Worm (Caenorhabditis elegans) whole organism, L4 larva: ENCODE results near the gene C01B9.1.

Experiments used
- D1046.2 ChIP-seq: fragments of 200-800 bp; sonication (Bioruptor generic); IDR thresholded peaks from 2 replicates; pipeline ENCODE4 v1.3.6; 2022; ENCODE audit warnings: missing genetic modification characterization, missing compliant biosample characterization
- F26F4.8 ChIP-seq: fragments of 200-800 bp; sonication (Bioruptor generic); conservative IDR thresholded peaks from 2 replicates; pipeline ENCODE4 v1.3.6; 2022; ENCODE audit warnings: missing genetic modification characterization, missing compliant biosample characterization
- F44E2.7 ChIP-seq: fragments of 200-800 bp; sonication (Bioruptor generic); IDR thresholded peaks from 2 replicates; pipeline ENCODE4 v2.1.2; 2022; ENCODE audit warnings: missing genetic modification characterization, missing compliant biosample characterization
- R02D3.7 ChIP-seq: fragments of 150-350 bp; sonication (generic microtip); optimal IDR thresholded peaks from 3 replicates; lab custom pipeline; 2014; ENCODE audit warnings: missing biosample characterization, missing genetic modification characterization
- T26A8.4 ChIP-seq: fragments of 200-800 bp; sonication (Bioruptor generic); IDR thresholded peaks from 2 replicates; pipeline ENCODE4 v1.3.6; 2022; ENCODE audit warnings: missing genetic modification characterization, missing compliant biosample characterization
- Y5F2A.4 ChIP-seq: fragments of 200-800 bp; sonication (Bioruptor generic); optimal IDR thresholded peaks from 2 replicates; lab custom pipeline; 2018; ENCODE audit warnings: mild to moderate bottlenecking, missing genetic modification characterization, missing compliant biosample characterization
- Y75B8A.6 ChIP-seq: fragments of 200-800 bp; sonication (Bioruptor generic); IDR thresholded peaks from 2 replicates; pipeline ENCODE4 v1.3.6; 2022; ENCODE audit warnings: missing genetic modification reagents, missing genetic modification characterization, missing compliant biosample characterization
- ZK337.2 ChIP-seq: fragments of 200-800 bp; sonication (Bioruptor generic); IDR thresholded peaks from 2 replicates; pipeline ENCODE4 v1.3.6; 2022; ENCODE audit warnings: missing genetic modification reagents, missing genetic modification characterization, missing compliant biosample characterization
- ZK546.5 ChIP-seq, 2 experiments: sonication (generic microtip); optimal IDR thresholded peaks; 2 replicates each; lab custom pipeline; 2017; ENCODE audit warnings: missing biosample characterization in 2 of 2, missing genetic modification characterization in 2 of 2
- aly-2 ChIP-seq: sonication (generic microtip); optimal IDR thresholded peaks from 2 replicates; lab custom pipeline; 2018; ENCODE audit warnings: missing biosample characterization, missing genetic modification characterization
- ama-1 ChIP-seq: fragments of 150-350 bp; optimal IDR thresholded peaks from 2 replicates; lab custom pipeline; 2014; ENCODE audit warnings: inconsistent platforms, mixed read lengths
- attf-4 ChIP-seq: sonication (generic microtip); optimal IDR thresholded peaks from 3 replicates; lab custom pipeline; 2017; ENCODE audit warnings: missing biosample characterization, missing genetic modification characterization
- ceh-62 ChIP-seq: sonication (generic microtip); optimal IDR thresholded peaks from 2 replicates; lab custom pipeline; 2017; ENCODE audit warnings: missing biosample characterization, missing genetic modification characterization
- ceh-82 ChIP-seq: sonication (generic microtip); optimal IDR thresholded peaks from 2 replicates; lab custom pipeline; 2017; ENCODE audit warnings: missing biosample characterization, missing genetic modification characterization
- ctbp-1 ChIP-seq: fragments of 200-800 bp; sonication (Bioruptor generic); IDR thresholded peaks from 2 replicates; pipeline ENCODE4 v1.3.6; 2022; ENCODE audit warnings: missing genetic modification reagents, missing genetic modification characterization, missing compliant biosample characterization
- daf-19 ChIP-seq: fragments of 200-800 bp; sonication (Bioruptor generic); conservative IDR thresholded peaks from 2 replicates; pipeline ENCODE4 v1.3.6; 2022; ENCODE audit warnings: missing genetic modification characterization, missing compliant biosample characterization
- dmd-8 ChIP-seq: fragments of 200-800 bp; sonication (Bioruptor generic); IDR thresholded peaks from 2 replicates; pipeline ENCODE4 v1.3.6; 2022; ENCODE audit warnings: missing genetic modification characterization, missing compliant biosample characterization
- dpl-1 ChIP-seq: fragments of 150-350 bp; optimal IDR thresholded peaks from 2 replicates; lab custom pipeline; 2014; ENCODE audit warnings: missing biosample characterization, missing genetic modification reagents, missing genetic modification characterization
- duxl-1 ChIP-seq: sonication (generic microtip); optimal IDR thresholded peaks from 2 replicates; lab custom pipeline; 2016; ENCODE audit warnings: mild to moderate bottlenecking, missing genetic modification characterization, moderate library complexity, missing compliant biosample characterization; ENCODE audit not compliant: poor library complexity
- egl-43 ChIP-seq: fragments of 200-800 bp; sonication (Bioruptor generic); IDR thresholded peaks from 2 replicates; pipeline ENCODE4 v1.3.6; 2022; ENCODE audit warnings: missing genetic modification reagents, missing genetic modification characterization, missing compliant biosample characterization
- fkh-10 ChIP-seq: fragments of 150-350 bp; optimal IDR thresholded peaks from 2 replicates; lab custom pipeline; 2014; ENCODE audit warnings: missing biosample characterization, missing genetic modification reagents, missing genetic modification characterization
- gei-8 ChIP-seq: fragments of 200-800 bp; sonication (Bioruptor generic); optimal IDR thresholded peaks from 2 replicates; lab custom pipeline; 2018; ENCODE audit warnings: mild to moderate bottlenecking, missing genetic modification characterization, missing compliant biosample characterization
- hif-1 ChIP-seq, 2 experiments: sonication (generic microtip); optimal IDR thresholded peaks; 2 replicates each; lab custom pipeline; 2016 to 2017; ENCODE audit warnings: missing compliant biosample characterization in 2 of 2, missing genetic modification characterization in 2 of 2, missing genetic modification reagents in 2 of 2, missing genotype in 2 of 2, mild to moderate bottlenecking in 1 of 2
- lim-7 ChIP-seq: fragments of 200-800 bp; sonication (Bioruptor generic); IDR thresholded peaks from 2 replicates; pipeline ENCODE4 v1.3.6; 2022; ENCODE audit warnings: missing genetic modification characterization, missing compliant biosample characterization
- lin-13 ChIP-seq: fragments of 150-350 bp; optimal IDR thresholded peaks from 2 replicates; lab custom pipeline; 2014; ENCODE audit warnings: missing biosample characterization, missing genetic modification reagents, missing genetic modification characterization
- lin-15B ChIP-seq: fragments of 150-350 bp; sonication (generic microtip); optimal IDR thresholded peaks from 3 replicates; lab custom pipeline; 2014; ENCODE audit warnings: missing biosample characterization, missing genetic modification characterization
- lin-29 ChIP-seq: fragments of 200-800 bp; sonication (Bioruptor generic); IDR thresholded peaks from 2 replicates; pipeline ENCODE4 v1.3.6; 2022; ENCODE audit warnings: missing genetic modification reagents, missing genetic modification characterization, missing compliant biosample characterization
- lin-39 ChIP-seq: fragments of 150-350 bp; optimal IDR thresholded peaks from 2 replicates; lab custom pipeline; 2014; ENCODE audit warnings: missing biosample characterization, missing genetic modification reagents, missing genetic modification characterization
- madf-9 ChIP-seq: fragments of 200-800 bp; sonication (Bioruptor generic); conservative IDR thresholded peaks from 2 replicates; pipeline ENCODE4 v1.3.6; 2022; ENCODE audit warnings: missing genetic modification reagents, missing genetic modification characterization, missing compliant biosample characterization
- mdt-29 ChIP-seq: fragments of 200-800 bp; sonication (Bioruptor generic); IDR thresholded peaks from 2 replicates; pipeline ENCODE4 v1.3.6; 2022; ENCODE audit warnings: missing genetic modification reagents, missing genetic modification characterization, missing compliant biosample characterization
- mep-1 ChIP-seq: fragments of 150-350 bp; sonication (generic microtip); optimal IDR thresholded peaks from 3 replicates; lab custom pipeline; 2014; ENCODE audit warnings: missing biosample characterization, missing genetic modification characterization
- mes-2 ChIP-seq: sonication (generic microtip); optimal IDR thresholded peaks from 2 replicates; lab custom pipeline; 2016; ENCODE audit warnings: missing genotype, mild to moderate bottlenecking, missing genetic modification characterization, missing compliant biosample characterization; ENCODE audit not compliant: poor library complexity, severe bottlenecking
- mxl-3 ChIP-seq: fragments of 200-800 bp; sonication (Bioruptor generic); optimal IDR thresholded peaks from 2 replicates; lab custom pipeline; 2018; ENCODE audit warnings: mild to moderate bottlenecking, missing genetic modification characterization, missing compliant biosample characterization
- nhr-10 ChIP-seq: fragments of 150-350 bp; optimal IDR thresholded peaks from 2 replicates; lab custom pipeline; 2014; ENCODE audit warnings: missing biosample characterization, missing genetic modification characterization
- nhr-111 ChIP-seq: fragments of 200-800 bp; sonication (Bioruptor generic); optimal IDR thresholded peaks from 2 replicates; lab custom pipeline; 2018; ENCODE audit warnings: mild to moderate bottlenecking, missing genetic modification characterization, missing compliant biosample characterization
- nhr-25 ChIP-seq: sonication (generic microtip); optimal IDR thresholded peaks from 2 replicates; lab custom pipeline; 2017; ENCODE audit warnings: missing genetic modification characterization, mild to moderate bottlenecking, missing compliant biosample characterization, antibody characterized with exemption, moderate library complexity, borderline replicate concordance; ENCODE audit not compliant: insufficient read depth
- nhr-41 ChIP-seq: fragments of 200-800 bp; sonication (Bioruptor generic); IDR thresholded peaks from 2 replicates; pipeline ENCODE4 v1.3.6; 2022; ENCODE audit warnings: missing genetic modification reagents, missing genetic modification characterization, missing compliant biosample characterization
- nhr-48 ChIP-seq: sonication (generic microtip); optimal IDR thresholded peaks from 2 replicates; lab custom pipeline; 2016; ENCODE audit warnings: mild to moderate bottlenecking, missing genetic modification characterization, missing compliant biosample characterization
- nhr-6 ChIP-seq: fragments of 150-350 bp; optimal IDR thresholded peaks from 2 replicates; lab custom pipeline; 2014; ENCODE audit warnings: missing biosample characterization, missing genetic modification characterization
- pha-4 ChIP-seq, 2 experiments: fragments of 150-350 bp in 1 of 2; fragments of 200-800 bp in 1 of 2; sonication (Bioruptor generic) in 1 of 2; IDR thresholded peaks in 1 of 2; optimal IDR thresholded peaks in 1 of 2; 2 replicates each; pipeline versions ENCODE4 v1.3.6 to Lab custom; 2014 to 2022; ENCODE audit warnings: missing genetic modification characterization in 2 of 2, missing genetic modification reagents in 2 of 2, missing biosample characterization in 1 of 2, missing compliant biosample characterization in 1 of 2
- pqm-1 ChIP-seq: sonication (generic microtip); optimal IDR thresholded peaks from 2 replicates; lab custom pipeline; 2017; ENCODE audit warnings: missing biosample characterization, missing genetic modification characterization
- rbr-2 ChIP-seq: sonication (generic microtip); optimal IDR thresholded peaks from 2 replicates; lab custom pipeline; 2016; ENCODE audit warnings: missing genotype, missing genetic modification characterization, missing compliant biosample characterization
- sdz-12 ChIP-seq: fragments of 200-800 bp; sonication (Bioruptor generic); optimal IDR thresholded peaks from 2 replicates; lab custom pipeline; 2018; ENCODE audit warnings: mild to moderate bottlenecking, missing genetic modification characterization, missing compliant biosample characterization
- snpc-1.2 ChIP-seq: fragments of 200-800 bp; sonication (Bioruptor generic); IDR thresholded peaks from 2 replicates; pipeline ENCODE4 v1.3.6; 2022; ENCODE audit warnings: missing genetic modification reagents, missing genetic modification characterization, missing compliant biosample characterization
- spr-3 ChIP-seq: fragments of 200-800 bp; sonication (Bioruptor generic); optimal IDR thresholded peaks from 2 replicates; lab custom pipeline; 2018; ENCODE audit warnings: mild to moderate bottlenecking, missing genetic modification characterization, missing compliant biosample characterization
- unc-130 ChIP-seq: sonication (generic microtip); optimal IDR thresholded peaks from 2 replicates; lab custom pipeline; 2016; ENCODE audit warnings: missing genetic modification reagents, missing genetic modification characterization, missing compliant biosample characterization
- unc-39 ChIP-seq: sonication (generic microtip); optimal IDR thresholded peaks from 2 replicates; lab custom pipeline; 2017; ENCODE audit warnings: missing biosample characterization, missing genetic modification characterization
- vab-7 ChIP-seq: fragments of 200-800 bp; sonication (Bioruptor generic); IDR thresholded peaks from 2 replicates; pipeline ENCODE4 v1.3.6; 2022; ENCODE audit warnings: missing genetic modification reagents, missing genetic modification characterization, missing compliant biosample characterization
- zfp-2 ChIP-seq: sonication (generic microtip); optimal IDR thresholded peaks from 2 replicates; lab custom pipeline; 2016; ENCODE audit warnings: mild to moderate bottlenecking, missing genetic modification characterization, missing compliant biosample characterization
- zfp-3 ChIP-seq: fragments of 200-800 bp; sonication (Bioruptor generic); conservative IDR thresholded peaks from 2 replicates; pipeline ENCODE4 v1.3.6; 2022; ENCODE audit warnings: missing genetic modification reagents, missing genetic modification characterization, missing compliant biosample characterization
- ztf-11 ChIP-seq: fragments of 150-350 bp; optimal IDR thresholded peaks from 2 replicates; lab custom pipeline; 2014; ENCODE audit warnings: missing biosample characterization, missing genetic modification characterization
- ztf-7 ChIP-seq: fragments of 150-350 bp; optimal IDR thresholded peaks from 2 replicates; lab custom pipeline; 2014; ENCODE audit warnings: missing biosample characterization, missing genetic modification characterization

Gene C01B9.1

ce11 chrII:13813950-13814349 is 42.6 kb downstream of the C01B9.1 start (continued):
- TF ChIP-seq attf-4 (tag; lab: Kevin White, UChicago) (no peak), ceh-82 (tag; lab: Kevin White, UChicago) (no peak), lin-13 (no peak), egl-43 (no peak), nhr-111 (GFP tag; lab: Kevin White, UChicago) (no peak), ctbp-1 (no peak), ZK546.5 (tag; optimal IDR thresholded peaks at IDR 0.05; lab: Kevin White, UChicago) (no peak), ztf-11 (tag; lab: Kevin White, UChicago) (no peak), lin-39 (tag; lab: Kevin White, UChicago) (no peak), gei-8 (GFP tag; lab: Kevin White, UChicago) (no peak), fkh-10 (GFP tag; lab: Kevin White, UChicago) (no peak), ama-1 (no peak), spr-3 (GFP tag; lab: Kevin White, UChicago) (no peak), nhr-10 (no peak), D1046.2 (no peak), R02D3.7 (tag; lab: Kevin White, UChicago) (no peak), vab-7 (GFP tag; lab: Robert Waterston, UW) (no peak), nhr-48 (no peak), unc-39 (tag; lab: Kevin White, UChicago) (no peak), lim-7 (no peak), dmd-8 (GFP tag; lab: Robert Waterston, UW) (no peak), duxl-1 (tag; lab: Kevin White, UChicago) (no peak), snpc-1.2 (no peak), F44E2.7 (GFP tag; lab: Robert Waterston, UW) (no peak), mdt-29 (GFP tag; lab: Robert Waterston, UW) (no peak), daf-19 (GFP tag; lab: Robert Waterston, UW) (no peak), ztf-7 (no peak), T26A8.4 (no peak), F26F4.8 (GFP tag; lab: Robert Waterston, UW) (no peak), pha-4 (GFP tag; IDR thresholded peaks at IDR 0.05; lab: Robert Waterston, UW) (0 out of 2 replicates have a peak, but pooled peaks have one; percentile 20), pha-4 (tag; optimal IDR thresholded peaks at IDR 0.05; lab: Kevin White, UChicago) (no peak), nhr-25 (tag; lab: Kevin White, UChicago) (no peak), mxl-3 (no peak), mep-1 (tag; lab: Kevin White, UChicago) (no peak), nhr-6 (tag; lab: Kevin White, UChicago) (no peak), madf-9 (GFP tag; lab: Robert Waterston, UW) (no peak), ZK337.2 (GFP tag; lab: Robert Waterston, UW) (no peak), unc-130 (GFP tag; lab: Kevin White, UChicago) (no peak), hif-1 (tag; optimal IDR thresholded peaks at IDR 0.05; lab: Kevin White, UChicago) (no peak), zfp-2 (tag; lab: Kevin White, UChicago) (no peak), dpl-1 (GFP tag; lab: Kevin White, UChicago) (no peak), zfp-3 (GFP tag; lab: Robert Waterston, UW) (no peak), mes-2 (peak; percentile 13), lin-29 (GFP tag; lab: Robert Waterston, UW) (no peak), ceh-62 (tag; lab: Kevin White, UChicago) (no peak), rbr-2 (tag; lab: Kevin White, UChicago) (no peak), sdz-12 (GFP tag; lab: Kevin White, UChicago) (no peak), Y5F2A.4 (GFP tag; lab: Kevin White, UChicago) (no peak), aly-2 (tag; lab: Kevin White, UChicago) (no peak), lin-15B (tag; lab: Kevin White, UChicago) (no peak), Y75B8A.6 (no peak), pqm-1 (tag; lab: Kevin White, UChicago) (peak; percentile 90), nhr-41 (GFP tag; lab: Robert Waterston, UW) (no peak)
